Fruit fly (Drosophila melanogaster) whole organism, prepupa: ENCODE measurements around the gene CG4239.

Experiments used
- CG10631 ChIP-seq: fragments of 200-800 bp; sonication (Bioruptor generic); optimal IDR thresholded peaks from 2 replicates; lab custom pipeline; 2016; ENCODE audit warnings: missing biosample characterization, missing genetic modification characterization
- CG11902 ChIP-seq: fragments of 200-800 bp; sonication (Bioruptor generic); optimal IDR thresholded peaks from 3 replicates; lab custom pipeline; 2016; ENCODE audit warnings: missing biosample characterization, missing genetic modification characterization
- CG1621 ChIP-seq: fragments of 200-800 bp; sonication (Bioruptor generic); optimal IDR thresholded peaks from 3 replicates; lab custom pipeline; 2018; ENCODE audit warnings: missing biosample characterization, mild to moderate bottlenecking, missing genetic modification characterization
- CG31627 ChIP-seq: fragments of 200-800 bp; sonication (Bioruptor generic); optimal IDR thresholded peaks from 3 replicates; lab custom pipeline; 2016; ENCODE audit warnings: missing biosample characterization, missing genetic modification characterization
- CG3919 ChIP-seq: fragments of 200-800 bp; sonication (Bioruptor generic); optimal IDR thresholded peaks from 3 replicates; lab custom pipeline; 2016; ENCODE audit warnings: missing biosample characterization, missing genetic modification characterization
- CG6854 ChIP-seq: fragments of 200-800 bp; sonication (Bioruptor generic); optimal IDR thresholded peaks from 2 replicates; lab custom pipeline; 2017; ENCODE audit warnings: missing biosample characterization, mild to moderate bottlenecking, missing genetic modification characterization
- CG8119 ChIP-seq: fragments of 200-800 bp; sonication (Bioruptor generic); IDR thresholded peaks from 3 replicates; pipeline ENCODE4 v1.3.6; 2022; ENCODE audit warnings: missing biosample characterization, missing genetic modification characterization
- CG9139 ChIP-seq: fragments of 200-800 bp; sonication (Bioruptor generic); optimal IDR thresholded peaks from 3 replicates; lab custom pipeline; 2017; ENCODE audit warnings: missing biosample characterization, mild to moderate bottlenecking, missing genetic modification characterization
- Eip75B ChIP-seq: fragments of 200-800 bp; sonication (Bioruptor generic); optimal IDR thresholded peaks from 3 replicates; lab custom pipeline; 2016; ENCODE audit warnings: missing biosample characterization, missing genetic modification characterization
- Hr4 ChIP-seq: fragments of 200-800 bp; sonication (Bioruptor generic); optimal IDR thresholded peaks from 3 replicates; lab custom pipeline; 2016; ENCODE audit warnings: missing biosample characterization, missing genetic modification characterization
- Smox ChIP-seq: fragments of 200-800 bp; sonication (Bioruptor generic); optimal IDR thresholded peaks from 3 replicates; lab custom pipeline; 2016; ENCODE audit warnings: missing biosample characterization, missing genetic modification characterization
- Sox102F ChIP-seq: fragments of 200-800 bp; sonication (Bioruptor generic); optimal IDR thresholded peaks from 2 replicates; lab custom pipeline; 2016; ENCODE audit warnings: missing biosample characterization, mild to moderate bottlenecking, missing genetic modification characterization
- dsx ChIP-seq: fragments of 200-800 bp; optimal IDR thresholded peaks from 3 replicates; lab custom pipeline; 2019; ENCODE audit warnings: missing biosample characterization, mild to moderate bottlenecking, missing genetic modification characterization, moderate library complexity; ENCODE audit not compliant: poor library complexity, severe bottlenecking
- eg ChIP-seq: fragments of 200-800 bp; sonication (Bioruptor generic); IDR thresholded peaks from 3 replicates; pipeline ENCODE4 v1.3.6; 2022; ENCODE audit warnings: missing biosample characterization, missing genetic modification characterization
- esn ChIP-seq: fragments of 200-800 bp; sonication (Bioruptor generic); optimal IDR thresholded peaks from 2 replicates; lab custom pipeline; 2016; ENCODE audit warnings: missing biosample characterization, mild to moderate bottlenecking, missing genetic modification characterization, moderate library complexity
- fd59A ChIP-seq: fragments of 200-800 bp; sonication (Bioruptor generic); optimal IDR thresholded peaks from 2 replicates; lab custom pipeline; 2017; ENCODE audit warnings: missing biosample characterization, mild to moderate bottlenecking, missing genetic modification characterization, missing genetic modification reagents
- fd85E ChIP-seq: fragments of 200-800 bp; sonication (Bioruptor generic); optimal IDR thresholded peaks from 3 replicates; lab custom pipeline; 2016; ENCODE audit warnings: missing biosample characterization, missing genetic modification characterization
- fkh ChIP-seq: fragments of 200-800 bp; sonication (Bioruptor generic); optimal IDR thresholded peaks from 3 replicates; lab custom pipeline; 2017; ENCODE audit warnings: missing biosample characterization, mild to moderate bottlenecking, missing genetic modification characterization, moderate library complexity
- net ChIP-seq: fragments of 200-800 bp; sonication (Bioruptor generic); optimal IDR thresholded peaks from 3 replicates; lab custom pipeline; 2016; ENCODE audit warnings: missing biosample characterization, missing genetic modification characterization
- salr ChIP-seq, 2 experiments: fragments of 200-800 bp; sonication (Bioruptor generic); optimal IDR thresholded peaks; 3 replicates each; lab custom pipeline; 2016 to 2018; ENCODE audit warnings: missing biosample characterization in 2 of 2, missing genetic modification characterization in 2 of 2, mild to moderate bottlenecking in 1 of 2

Gene CG4239

DNA sequence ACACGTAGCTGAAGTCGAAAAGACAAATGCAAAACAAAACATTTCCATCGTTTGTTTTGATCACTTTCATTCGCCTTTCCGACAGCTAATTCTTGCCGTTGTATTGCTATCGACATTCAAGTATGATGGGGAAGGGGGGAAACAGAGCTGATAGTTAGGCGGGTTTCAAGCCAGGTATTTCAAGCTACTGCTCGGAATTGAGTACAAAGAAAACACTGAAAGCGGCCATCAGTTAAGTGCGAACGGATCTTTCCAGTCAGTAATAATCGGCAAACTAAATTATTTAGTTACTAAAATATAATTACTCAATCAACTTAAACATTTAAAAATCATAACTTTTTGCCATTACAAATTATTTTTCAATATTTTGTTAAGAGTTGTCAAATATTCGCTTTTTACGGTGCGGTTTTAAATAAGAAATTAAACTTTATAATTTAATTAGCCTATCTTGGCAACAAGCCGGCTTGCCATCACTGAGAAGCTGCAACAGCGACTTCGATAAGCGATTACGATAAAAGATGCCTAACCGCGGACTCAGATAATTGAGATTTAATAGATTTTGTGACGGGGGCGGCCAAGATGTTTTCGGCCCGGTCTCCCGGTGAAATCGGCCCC is 42.8 kb downstream of the CG4239 start:
- no peak for TF ChIP-seq CG11902 (GFP tag; lab: Kevin White, UChicago)
- TF ChIP-seq esn = peak; percentile 33

DNA sequence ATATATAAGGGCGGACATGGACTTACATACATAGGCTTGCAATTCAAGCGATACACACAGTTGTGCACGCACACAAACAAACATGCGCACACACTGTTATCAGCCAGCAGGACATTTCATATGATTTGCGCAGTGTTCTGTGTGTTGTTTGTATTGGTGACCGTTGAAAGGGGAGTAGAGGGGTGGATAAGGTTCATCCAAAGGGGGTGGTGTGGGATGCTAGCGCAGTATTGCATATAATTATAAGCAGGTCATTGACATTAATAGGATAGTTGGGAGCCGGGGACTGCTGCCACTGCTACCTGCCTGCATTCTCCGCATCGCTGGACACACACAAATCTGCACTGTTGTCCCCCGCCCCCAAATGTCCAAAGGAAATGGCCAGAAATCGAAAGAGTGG is 43.4 kb downstream of the CG4239 start:
- TF ChIP-seq CG9139 (GFP tag; lab: Kevin White, UChicago) = no peak
- no peak for TF ChIP-seq fd85E
- no peak for TF ChIP-seq CG31627 (GFP tag; lab: Kevin White, UChicago)
- TF ChIP-seq CG3919 (GFP tag; lab: Kevin White, UChicago) = no peak
- TF ChIP-seq fkh (GFP tag; lab: Kevin White, UChicago) = no peak
- TF ChIP-seq CG1621 (tag; lab: Kevin White, UChicago) = no peak
- TF ChIP-seq Hr4 (GFP tag; lab: Kevin White, UChicago) = no peak
- no peak for TF ChIP-seq Eip75B
- no peak for TF ChIP-seq Sox102F
- TF ChIP-seq CG8119 (GFP tag; lab: Robert Waterston, UW) = no peak
- no peak for TF ChIP-seq salr (GFP tag; optimal IDR thresholded peaks at IDR 0.05; lab: Kevin White, UChicago)
- TF ChIP-seq dsx = no peak
- no peak for TF ChIP-seq fd59A (GFP tag; lab: Kevin White, UChicago)
- no peak for TF ChIP-seq net
- no peak for TF ChIP-seq Smox
- no peak for TF ChIP-seq eg (GFP tag; lab: Robert Waterston, UW)
- TF ChIP-seq CG6854 (GFP tag; lab: Kevin White, UChicago) = no peak
- no peak for TF ChIP-seq CG10631 (GFP tag; lab: Kevin White, UChicago)
